Fruit fly (Drosophila melanogaster) whole organism, embryonic: ENCODE measurements around the gene sxe2.

Experiments
- ATbp ChIP-seq: fragments of 200-800 bp; sonication (Bioruptor generic); optimal IDR thresholded peaks from 2 replicates; lab custom pipeline; 2017; ENCODE audit warnings: missing biosample characterization, mild to moderate bottlenecking, missing genetic modification characterization, missing genetic modification reagents
- Asciz ChIP-seq: fragments of 200-800 bp; sonication (Bioruptor generic); optimal IDR thresholded peaks from 2 replicates; lab custom pipeline; 2017; ENCODE audit warnings: missing biosample characterization, mild to moderate bottlenecking, missing genetic modification characterization, missing genetic modification reagents
- CG10274 ChIP-seq: fragments of 200-800 bp; sonication (Bioruptor generic); optimal IDR thresholded peaks from 3 replicates; lab custom pipeline; 2017; ENCODE audit warnings: missing biosample characterization, mild to moderate bottlenecking, missing genetic modification characterization
- CG10321 ChIP-seq: fragments of 200-800 bp; sonication (Bioruptor generic); IDR thresholded peaks from 2 replicates; pipeline ENCODE4 v1.3.6; 2022; ENCODE audit warnings: missing biosample characterization, missing genetic modification characterization
- CG11398 ChIP-seq: fragments of 200-800 bp; sonication (Bioruptor generic); optimal IDR thresholded peaks from 2 replicates; lab custom pipeline; 2016; ENCODE audit warnings: missing biosample characterization, missing genetic modification characterization
- CG12155 ChIP-seq: fragments of 200-800 bp; sonication (Bioruptor generic); optimal IDR thresholded peaks from 3 replicates; lab custom pipeline; 2016; ENCODE audit warnings: missing biosample characterization, missing genetic modification characterization
- CG12219 ChIP-seq: fragments of 200-800 bp; sonication (Bioruptor generic); optimal IDR thresholded peaks from 3 replicates; lab custom pipeline; 2018; ENCODE audit warnings: missing biosample characterization, mild to moderate bottlenecking, missing genetic modification characterization
- CG13775 ChIP-seq: fragments of 200-800 bp; sonication (Bioruptor generic); optimal IDR thresholded peaks from 3 replicates; lab custom pipeline; 2017; ENCODE audit warnings: missing biosample characterization, mild to moderate bottlenecking, missing genetic modification characterization
- CG15479 ChIP-seq: fragments of 200-800 bp; sonication (Bioruptor generic); optimal IDR thresholded peaks from 3 replicates; lab custom pipeline; 2019; ENCODE audit warnings: missing biosample characterization, mild to moderate bottlenecking, missing genetic modification characterization, moderate library complexity
- CG1603 ChIP-seq: fragments of 200-800 bp; sonication (Bioruptor generic); optimal IDR thresholded peaks from 2 replicates; lab custom pipeline; 2019; ENCODE audit warnings: missing biosample characterization, mild to moderate bottlenecking, missing genetic modification characterization, moderate library complexity
- CG1647 ChIP-seq: fragments of 200-800 bp; sonication (Bioruptor generic); optimal IDR thresholded peaks from 3 replicates; lab custom pipeline; 2016; ENCODE audit warnings: missing biosample characterization, missing genetic modification characterization
- CG17385 ChIP-seq: fragments of 200-800 bp; sonication (Bioruptor generic); optimal IDR thresholded peaks from 3 replicates; lab custom pipeline; 2018; ENCODE audit warnings: missing biosample characterization, mild to moderate bottlenecking, missing genetic modification characterization
- CG17829 ChIP-seq: fragments of 200-800 bp; optimal IDR thresholded peaks from 2 replicates; lab custom pipeline; 2019; ENCODE audit warnings: missing biosample characterization, mild to moderate bottlenecking, missing genetic modification characterization, moderate library complexity
- CG17912 ChIP-seq: fragments of 200-800 bp; sonication (Bioruptor generic); optimal IDR thresholded peaks from 2 replicates; lab custom pipeline; 2018; ENCODE audit warnings: missing biosample characterization, mild to moderate bottlenecking, missing genetic modification characterization
- CG18262 ChIP-seq: fragments of 200-800 bp; optimal IDR thresholded peaks from 3 replicates; lab custom pipeline; 2019; ENCODE audit warnings: missing biosample characterization, mild to moderate bottlenecking, missing genetic modification characterization, moderate library complexity
- CG30431 ChIP-seq: fragments of 200-800 bp; sonication (Bioruptor generic); optimal IDR thresholded peaks from 2 replicates; lab custom pipeline; 2017; ENCODE audit warnings: missing biosample characterization, missing genetic modification characterization
- CG32767 ChIP-seq: fragments of 200-800 bp; sonication (Bioruptor generic); IDR thresholded peaks from 2 replicates; pipeline ENCODE4 v1.3.6; 2022; ENCODE audit warnings: missing biosample characterization, missing genetic modification characterization
- CG3995 ChIP-seq: fragments of 200-800 bp; sonication (Bioruptor generic); optimal IDR thresholded peaks from 3 replicates; lab custom pipeline; 2016; ENCODE audit warnings: missing biosample characterization, missing genetic modification characterization
- CG7963 ChIP-seq: fragments of 200-800 bp; sonication (Bioruptor generic); IDR thresholded peaks from 3 replicates; pipeline ENCODE4 v1.3.6; 2022; ENCODE audit warnings: missing biosample characterization, missing genetic modification characterization; ENCODE audit not compliant: partially characterized antibody
- Dfd ChIP-seq, 2 experiments: fragments of >200 bp; optimal IDR thresholded peaks; 2 replicates each; lab custom pipeline; 2017; ENCODE audit warnings: missing biosample characterization in 2 of 2, missing genetic modification characterization in 2 of 2
- H15 ChIP-seq: fragments of 200-800 bp; sonication (Bioruptor generic); IDR thresholded peaks from 3 replicates; pipeline ENCODE4 v1.3.6; 2022; ENCODE audit warnings: missing biosample characterization, missing genetic modification characterization
- HLH4C ChIP-seq: fragments of 200-800 bp; sonication (Bioruptor generic); IDR thresholded peaks from 3 replicates; pipeline ENCODE4 v1.3.6; 2022; ENCODE audit warnings: missing biosample characterization, missing genetic modification characterization; ENCODE audit not compliant: partially characterized antibody
- Lim3 ChIP-seq: fragments of 200-800 bp; sonication (Bioruptor generic); IDR thresholded peaks from 2 replicates; pipeline ENCODE4 v1.3.6; 2022; ENCODE audit warnings: missing biosample characterization, missing genetic modification characterization
- MBD-R2 ChIP-seq: fragments of 200-800 bp; sonication (Bioruptor generic); IDR thresholded peaks from 2 replicates; pipeline ENCODE4 v1.3.6; 2022; ENCODE audit warnings: missing biosample characterization, missing genetic modification characterization
- NC2β ChIP-seq: fragments of 200-800 bp; sonication (Bioruptor generic); optimal IDR thresholded peaks from 2 replicates; lab custom pipeline; 2016; ENCODE audit warnings: missing biosample characterization, missing genetic modification characterization
- Nf-YC ChIP-seq: fragments of 200-800 bp; optimal IDR thresholded peaks from 3 replicates; lab custom pipeline; 2019; ENCODE audit warnings: missing biosample characterization, mild to moderate bottlenecking, missing genetic modification characterization, moderate library complexity
- Scr ChIP-seq: fragments of 200-800 bp; sonication (Bioruptor generic); IDR thresholded peaks from 2 replicates; pipeline ENCODE4 v1.3.6; 2022; ENCODE audit warnings: missing biosample characterization, missing genetic modification characterization; ENCODE audit not compliant: partially characterized antibody
- Sin3A ChIP-seq: fragments of >200 bp; optimal IDR thresholded peaks from 2 replicates; lab custom pipeline; 2018
- Vsx1 ChIP-seq: fragments of 200-800 bp; sonication (Bioruptor generic); optimal IDR thresholded peaks from 2 replicates; lab custom pipeline; 2017; ENCODE audit warnings: missing biosample characterization, mild to moderate bottlenecking, missing genetic modification characterization, missing genetic modification reagents
- bowl ChIP-seq: fragments of 200-800 bp; sonication (Bioruptor generic); IDR thresholded peaks from 2 replicates; pipeline ENCODE4 v1.3.6; 2022; ENCODE audit warnings: missing biosample characterization, missing genetic modification characterization
- ci ChIP-seq: fragments of 200-800 bp; sonication (Bioruptor generic); IDR thresholded peaks from 3 replicates; pipeline ENCODE4 v1.3.6; 2022; ENCODE audit warnings: missing biosample characterization, missing genetic modification characterization
- corto ChIP-seq: fragments of 200-800 bp; sonication (Bioruptor generic); optimal IDR thresholded peaks from 2 replicates; lab custom pipeline; 2016; ENCODE audit warnings: missing biosample characterization, mild to moderate bottlenecking, missing genetic modification characterization, moderate library complexity
- fd102C ChIP-seq: fragments of 200-800 bp; sonication (Bioruptor generic); optimal IDR thresholded peaks from 2 replicates; lab custom pipeline; 2018; ENCODE audit warnings: missing biosample characterization, mild to moderate bottlenecking, missing genetic modification characterization, moderate library complexity
- fru ChIP-seq: fragments of >200 bp; optimal IDR thresholded peaks from 2 replicates; lab custom pipeline; 2017
- gcm ChIP-seq: fragments of 200-800 bp; sonication (Bioruptor generic); optimal IDR thresholded peaks from 2 replicates; lab custom pipeline; 2019; ENCODE audit warnings: missing biosample characterization, mild to moderate bottlenecking, missing genetic modification characterization, moderate library complexity
- oc ChIP-seq: fragments of 200-800 bp; sonication (Bioruptor generic); optimal IDR thresholded peaks from 2 replicates; lab custom pipeline; 2018; ENCODE audit warnings: missing biosample characterization, mild to moderate bottlenecking, missing genetic modification characterization, moderate library complexity
- pan ChIP-seq, 4 experiments: fragments of >200 bp in 3 of 4; fragments of 200-800 bp in 1 of 4; sonication (Bioruptor generic) in 1 of 4; optimal IDR thresholded peaks in 3 of 4; IDR thresholded peaks in 1 of 4; 2 replicates each; pipeline versions ENCODE4 v1.3.6 to Lab custom; 2017 to 2022; ENCODE audit warnings: missing biosample characterization in 2 of 4, missing genetic modification characterization in 2 of 4, mixed read lengths in 1 of 4
- peb ChIP-seq: fragments of 200-800 bp; sonication (Bioruptor generic); IDR thresholded peaks from 2 replicates; pipeline ENCODE4 v1.3.6; 2022; ENCODE audit warnings: missing biosample characterization, missing genetic modification characterization
- ro ChIP-seq: fragments of 200-800 bp; sonication (Bioruptor generic); IDR thresholded peaks from 2 replicates; pipeline ENCODE4 v1.3.6; 2022; ENCODE audit warnings: missing biosample characterization, missing genetic modification characterization
- schlank ChIP-seq: fragments of 200-800 bp; sonication (Bioruptor generic); optimal IDR thresholded peaks from 2 replicates; lab custom pipeline; 2018; ENCODE audit warnings: missing biosample characterization, mild to moderate bottlenecking, missing genetic modification characterization
- sd ChIP-seq: fragments of 200-800 bp; sonication (Bioruptor generic); optimal IDR thresholded peaks from 3 replicates; lab custom pipeline; 2018; ENCODE audit warnings: missing biosample characterization, mild to moderate bottlenecking, missing genetic modification characterization, moderate library complexity
- sr ChIP-seq: fragments of 200-800 bp; sonication (Bioruptor generic); IDR thresholded peaks from 3 replicates; pipeline ENCODE4 v1.3.6; 2022; ENCODE audit warnings: missing biosample characterization, missing genetic modification characterization
- ttk ChIP-seq: fragments of 200-800 bp; sonication (Bioruptor generic); IDR thresholded peaks from 2 replicates; pipeline ENCODE4 v2.1.2; 2022; ENCODE audit warnings: missing biosample characterization, missing genetic modification characterization
- unpg ChIP-seq: fragments of 200-800 bp; sonication (Bioruptor generic); optimal IDR thresholded peaks from 3 replicates; lab custom pipeline; 2018; ENCODE audit warnings: missing biosample characterization, mild to moderate bottlenecking, missing genetic modification characterization, moderate library complexity
- wor ChIP-seq: fragments of 200-800 bp; sonication (Bioruptor generic); IDR thresholded peaks from 2 replicates; pipeline ENCODE4 v1.3.6; 2022; ENCODE audit warnings: missing biosample characterization, missing genetic modification characterization
- zen ChIP-seq: fragments of 200-800 bp; sonication (Bioruptor generic); optimal IDR thresholded peaks from 3 replicates; lab custom pipeline; 2018; ENCODE audit warnings: missing biosample characterization, mild to moderate bottlenecking, missing genetic modification characterization, moderate library complexity
- zfh1 ChIP-seq: fragments of 200-800 bp; sonication (Bioruptor generic); IDR thresholded peaks from 3 replicates; pipeline ENCODE4 v1.3.6; 2022; ENCODE audit warnings: missing biosample characterization, missing genetic modification characterization

The sxe2 gene

DNA sequence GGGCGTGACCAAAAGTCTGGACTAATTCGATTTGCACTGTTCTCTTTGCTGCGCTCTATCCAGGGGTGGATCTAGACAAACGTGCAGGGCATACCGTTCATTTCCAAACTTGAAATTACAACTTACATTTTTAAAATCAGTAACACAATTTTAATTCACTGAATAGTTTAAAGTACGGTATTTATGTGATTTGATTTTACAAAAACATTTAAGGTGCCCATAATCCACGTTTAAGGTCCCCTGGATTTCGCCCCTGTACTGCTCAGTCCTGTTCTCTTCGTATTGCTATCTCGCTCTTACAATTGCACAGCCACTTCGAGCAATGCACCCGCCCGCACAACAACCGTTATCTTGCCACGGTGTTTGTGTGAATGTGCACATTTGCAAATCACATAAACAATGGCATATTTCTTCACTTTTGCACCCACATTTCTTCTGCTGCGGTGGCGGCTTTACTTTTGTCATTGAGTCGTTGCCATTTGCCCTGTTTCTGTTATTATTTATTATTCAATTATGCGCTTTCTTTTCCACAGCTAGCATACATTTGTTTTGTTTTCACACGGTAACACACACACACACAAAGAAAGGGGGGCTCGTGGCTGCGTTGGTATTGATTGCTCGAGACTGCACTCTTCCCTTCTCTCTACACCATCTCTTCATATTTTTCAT is 14.1 kb downstream of the sxe2 start (continued):
- TF ChIP-seq ci (peak; percentile 89), Sin3A (lab: Kevin White, UChicago) (no peak), ATbp (GFP tag; lab: Kevin White, UChicago) (peak; percentile 70), corto (GFP tag; lab: Kevin White, UChicago) (peak; percentile 88), Dfd (GFP tag; optimal IDR thresholded peaks at IDR 0.05; lab: Kevin White, UChicago) (no peak), oc (peak; percentile 79), CG3995 (no peak), Scr (GFP tag; lab: Robert Waterston, UW) (no peak), CG12155 (GFP tag; lab: Kevin White, UChicago) (peak; percentile 60), Lim3 (GFP tag; lab: Robert Waterston, UW) (no peak), sd (tag; lab: Kevin White, UChicago) (no peak), fd102C (GFP tag; lab: Kevin White, UChicago) (peak; percentile 71), CG32767 (GFP tag; lab: Robert Waterston, UW) (peak; percentile 59; the same call in 1 of the 2 replicates), CG7963 (no peak), schlank (tag; lab: Kevin White, UChicago) (no peak), gcm (peak; percentile 63)

DNA sequence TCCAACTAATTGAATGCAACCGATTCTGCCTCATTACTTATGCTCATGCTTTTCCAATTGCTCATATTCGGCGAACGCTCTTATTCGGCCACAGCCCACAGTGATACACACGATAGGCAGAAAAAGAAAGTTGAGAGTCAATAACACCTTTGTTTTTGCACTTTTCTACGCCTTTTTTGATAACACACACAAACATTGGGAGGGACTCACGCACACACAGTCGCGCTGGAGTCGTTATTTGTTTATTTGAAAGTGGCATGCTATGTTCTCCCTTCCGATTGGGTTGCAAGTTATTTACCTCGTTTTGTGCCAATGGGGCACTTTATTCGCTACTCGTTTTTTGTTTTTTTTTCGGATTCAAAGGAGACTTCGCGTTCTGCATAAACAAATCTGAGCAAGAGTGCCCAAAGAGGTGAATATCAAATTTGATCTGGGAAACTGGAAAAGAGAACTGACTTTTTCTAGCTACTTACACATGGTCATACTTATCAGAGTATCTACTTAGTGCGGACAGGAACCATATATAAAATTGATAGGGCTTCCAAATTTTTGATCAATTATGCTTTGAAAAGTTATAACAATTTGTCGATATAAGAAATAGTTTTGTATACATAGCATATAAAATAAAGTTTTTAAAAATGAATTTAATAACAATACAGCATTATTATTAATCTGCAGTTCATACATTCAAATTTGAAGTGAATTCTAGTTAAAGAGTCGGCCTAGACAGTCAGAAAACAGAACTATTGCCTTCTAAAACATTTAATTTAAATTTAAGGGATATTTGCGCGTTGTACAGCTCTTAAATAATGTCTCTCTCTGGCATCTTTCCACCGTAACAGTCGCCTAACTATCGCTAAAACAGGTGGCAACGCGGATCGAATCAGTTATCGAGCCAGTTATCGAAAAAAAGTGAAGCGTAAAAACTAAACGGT is 14.9 kb downstream of the sxe2 start, which contains the start of the genes Mhcl and Akt:
Mhcl (minus strand) TSS at position 429 of the 935 bp plus-strand sequence.
Akt (plus strand) TSS at position 896 of the 935 bp plus-strand sequence.
- no peak for TF ChIP-seq CG10274 (GFP tag; lab: Kevin White, UChicago)
- no peak for TF ChIP-seq CG17912 (GFP tag; lab: Kevin White, UChicago)
- TF ChIP-seq CG30431 (GFP tag; lab: Kevin White, UChicago): no peak
- TF ChIP-seq MBD-R2 (GFP tag; lab: Robert Waterston, UW): no peak; the same call in 1 of the 2 replicates
- no peak for TF ChIP-seq CG15479 (GFP tag; lab: Kevin White, UChicago)
- peak; percentile 7 for TF ChIP-seq NC2β (GFP tag; lab: Kevin White, UChicago)
- no peak for TF ChIP-seq bowl
- peak; percentile 45 for TF ChIP-seq CG17829 (tag; lab: Kevin White, UChicago)
- TF ChIP-seq H15: no peak; the same call in 2 of the 3 replicates
- TF ChIP-seq unpg: no peak
- no peak for TF ChIP-seq CG1647 (GFP tag; lab: Kevin White, UChicago)
- TF ChIP-seq CG17385 (GFP tag; lab: Kevin White, UChicago): no peak
- TF ChIP-seq CG11398 (GFP tag; lab: Kevin White, UChicago): no peak
- TF ChIP-seq HLH4C: 0 out of 3 replicates have a peak, but pooled peaks have one; percentile 42
- no peak for TF ChIP-seq Nf-YC (tag; lab: Kevin White, UChicago)
- TF ChIP-seq ro (GFP tag; lab: Robert Waterston, UW): no peak
- TF ChIP-seq CG12219 (GFP tag; lab: Kevin White, UChicago): no peak
- TF ChIP-seq fru (lab: Kevin White, UChicago): no peak
- no peak for TF ChIP-seq sr (GFP tag; lab: Robert Waterston, UW)
- TF ChIP-seq CG18262 (tag; lab: Kevin White, UChicago): peak; percentile 19
- TF ChIP-seq CG10321 (GFP tag; lab: Robert Waterston, UW): no peak
- TF ChIP-seq wor (GFP tag; lab: Robert Waterston, UW): no peak
- TF ChIP-seq pan (optimal IDR thresholded peaks at IDR 0.05; lab: Kevin White, UChicago): no peak
- no peak for TF ChIP-seq pan (GFP tag; optimal IDR thresholded peaks at IDR 0.05 in 1 of 2, IDR thresholded peaks at IDR 0.05 in 1 of 2)
- no peak for TF ChIP-seq zen
- TF ChIP-seq Asciz (GFP tag; lab: Kevin White, UChicago): no peak
- TF ChIP-seq CG13775 (GFP tag; lab: Kevin White, UChicago): peak; percentile 37
- TF ChIP-seq Sin3A (lab: Kevin White, UChicago): peak; percentile 57
- TF ChIP-seq CG1603 (tag; lab: Kevin White, UChicago): peak; percentile 49
- no peak for TF ChIP-seq ttk (GFP tag; lab: Robert Waterston, UW)
- peak; percentile 29; the same call in 1 of the 3 replicates for TF ChIP-seq zfh1 (GFP tag; lab: Robert Waterston, UW)
- TF ChIP-seq Vsx1 (GFP tag; lab: Kevin White, UChicago): no peak
- no peak for TF ChIP-seq peb (GFP tag; lab: Robert Waterston, UW)
